Worm (Caenorhabditis elegans): ENCODE measurements around the gene F10G2.7.

Gene F10G2.7

ce11 chrV:7325285-7325684 lies 11.8 kb downstream of the F10G2.7 start, which contains the start of gene srx-92:
Gene srx-92 (minus strand): TSS chrV:7325385.
- no peak for TF ChIP-seq unc-39 (tag; optimal IDR thresholded peaks at IDR 0.05)
- TF ChIP-seq egl-5 (tag; optimal IDR thresholded peaks at IDR 0.05) = no peak
- TF ChIP-seq ama-1 (optimal IDR thresholded peaks at IDR 0.05) = no peak
- TF ChIP-seq nhr-28 (tag; optimal IDR thresholded peaks at IDR 0.05) = no peak
- no peak for TF ChIP-seq fos-1 (tag; optimal IDR thresholded peaks at IDR 0.05)
- TF ChIP-seq nhr-11 (tag; optimal IDR thresholded peaks at IDR 0.05) = no peak
- no peak for TF ChIP-seq elt-1 (tag; optimal IDR thresholded peaks at IDR 0.05)
- TF ChIP-seq sea-2 (GFP tag; optimal IDR thresholded peaks at IDR 0.05) = no peak
- no peak for TF ChIP-seq zag-1 (tag; optimal IDR thresholded peaks at IDR 0.05)
- no peak for TF ChIP-seq nhr-237 (tag; optimal IDR thresholded peaks at IDR 0.05)
- TF ChIP-seq nhr-67 (tag; optimal IDR thresholded peaks at IDR 0.05) = no peak
- TF ChIP-seq lin-15B (tag; optimal IDR thresholded peaks at IDR 0.05) = no peak
- TF ChIP-seq eor-1 (tag; optimal IDR thresholded peaks at IDR 0.05) = no peak
- no peak for TF ChIP-seq elt-2 (tag; optimal IDR thresholded peaks at IDR 0.05)
- TF ChIP-seq ztf-4 (tag; optimal IDR thresholded peaks at IDR 0.05) = no peak
- TF ChIP-seq fkh-2 (tag; optimal IDR thresholded peaks at IDR 0.05) = no peak

DNA sequence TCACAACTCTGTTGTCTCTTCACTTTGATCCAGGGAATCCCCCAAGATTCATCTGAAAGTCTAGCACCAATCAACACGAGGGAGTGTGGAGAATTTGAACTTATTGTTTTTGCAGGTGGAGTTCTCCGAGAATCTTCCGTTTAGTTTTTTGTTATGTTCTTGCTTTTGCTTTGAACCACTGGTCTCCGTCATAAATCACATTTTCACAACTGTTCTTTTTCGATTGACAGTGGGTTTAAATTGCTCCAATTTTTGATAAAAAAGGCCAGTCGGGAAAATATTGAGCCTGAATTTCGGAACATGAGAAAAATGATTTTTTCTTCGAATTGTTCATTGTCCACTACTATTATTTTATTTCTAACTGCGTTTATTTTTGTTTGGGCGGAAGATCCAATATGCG lies 15.2 kb downstream of the F10G2.7 start, which contains the start of gene F10G2.10:
Gene F10G2.10, plus strand, starts transcription at position 301 of the 400 bp plus-strand sequence.
- no peak for TF ChIP-seq ceh-82 (tag; optimal IDR thresholded peaks at IDR 0.05)
- no peak for TF ChIP-seq lin-15B (tag; optimal IDR thresholded peaks at IDR 0.05)
- TF ChIP-seq pqm-1 (tag; optimal IDR thresholded peaks at IDR 0.05) = no peak
- no peak for TF ChIP-seq lin-39 (tag; optimal IDR thresholded peaks at IDR 0.05)
- TF ChIP-seq nhr-11 (tag; optimal IDR thresholded peaks at IDR 0.05) = no peak
- TF ChIP-seq ceh-9 (tag; optimal IDR thresholded peaks at IDR 0.05) = no peak
- TF ChIP-seq nfya-1 (tag; optimal IDR thresholded peaks at IDR 0.05; ENCODE audit: insufficient read depth) = no peak
- no peak for TF ChIP-seq mml-1 (tag; optimal IDR thresholded peaks at IDR 0.05)
- no peak for TF ChIP-seq pha-4 (tag; optimal IDR thresholded peaks at IDR 0.05)
- TF ChIP-seq ztf-11 (tag; optimal IDR thresholded peaks at IDR 0.05) = no peak
- TF ChIP-seq nhr-76 (tag; optimal IDR thresholded peaks at IDR 0.05) = no peak
- no peak for TF ChIP-seq ama-1 (optimal IDR thresholded peaks at IDR 0.05)
- no peak for TF ChIP-seq nhr-237 (tag; optimal IDR thresholded peaks at IDR 0.05)
- no peak for TF ChIP-seq ZK546.5 (tag; optimal IDR thresholded peaks at IDR 0.05)
- no peak for TF ChIP-seq nhr-12 (tag; optimal IDR thresholded peaks at IDR 0.05)
- no peak for TF ChIP-seq ceh-28 (tag; optimal IDR thresholded peaks at IDR 0.05)
- no peak for TF ChIP-seq unc-62 (GFP tag; optimal IDR thresholded peaks at IDR 0.05)
- TF ChIP-seq jun-1 (tag; optimal IDR thresholded peaks at IDR 0.05) = no peak

DNA sequence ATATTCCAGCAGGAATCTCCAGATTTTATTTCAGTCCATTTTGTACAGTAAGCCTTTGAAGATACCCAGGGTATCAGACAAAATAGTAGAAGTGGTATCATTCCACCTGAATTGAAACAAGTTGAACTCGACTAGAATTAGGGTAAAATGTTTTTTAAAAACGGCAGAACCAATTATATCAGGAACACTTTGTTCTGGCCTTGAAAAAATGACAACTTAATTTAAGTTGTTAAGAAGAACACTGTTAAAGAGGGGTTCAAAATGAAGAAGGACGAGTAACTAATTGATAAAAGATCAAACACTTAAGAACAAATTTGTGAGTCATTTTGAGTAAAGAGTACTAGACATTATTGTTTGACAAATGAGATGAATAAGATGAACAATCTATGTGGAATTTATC lies 16.2 kb downstream of the F10G2.7 start, which contains the start of gene lmd-4:
Gene lmd-4, minus strand, starts transcription at position 101 of the 400 bp plus-strand sequence.
- TF ChIP-seq elt-3 (tag; optimal IDR thresholded peaks at IDR 0.05) = no peak
- no peak for TF ChIP-seq eor-1 (tag; optimal IDR thresholded peaks at IDR 0.05)
- TF ChIP-seq nhr-11 (tag; optimal IDR thresholded peaks at IDR 0.05) = no peak
- no peak for TF ChIP-seq elt-2 (tag; optimal IDR thresholded peaks at IDR 0.05)
- TF ChIP-seq egl-27 (tag; optimal IDR thresholded peaks at IDR 0.05) = no peak
- TF ChIP-seq daf-12 (tag; optimal IDR thresholded peaks at IDR 0.05) = no peak
- TF ChIP-seq nhr-23 (tag; optimal IDR thresholded peaks at IDR 0.05) = no peak

DNA sequence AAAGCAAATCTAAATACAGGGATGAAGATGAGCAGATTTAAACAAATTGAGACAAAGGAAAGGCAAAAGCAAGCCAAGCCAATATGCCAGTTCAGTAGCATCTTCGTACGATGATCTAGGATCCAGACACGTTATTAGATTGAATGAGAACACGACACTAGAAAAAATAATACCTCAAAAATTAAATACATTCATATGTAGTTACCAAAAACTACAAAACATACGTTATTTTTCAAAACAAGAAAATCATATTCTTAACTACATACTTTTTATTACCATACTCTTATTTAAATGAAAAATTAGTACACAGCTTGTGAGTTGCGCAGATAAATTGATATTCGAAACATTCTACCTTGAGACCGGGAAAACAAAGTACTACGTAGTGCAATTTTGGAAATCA lies 23.9 kb downstream of the F10G2.7 start, which contains the start of gene srx-6:
Gene srx-6, minus strand, starts transcription at position 101 of the 400 bp plus-strand sequence.
- TF ChIP-seq daf-12 (tag; optimal IDR thresholded peaks at IDR 0.05) (no peak), nhr-43 (tag; optimal IDR thresholded peaks at IDR 0.05; ENCODE audit: poor library complexity, severe bottlenecking) (no peak), elt-3 (tag; optimal IDR thresholded peaks at IDR 0.05) (no peak)

- TF ChIP-seq pqm-1 (tag; optimal IDR thresholded peaks at IDR 0.05) (no peak), nhr-76 (tag; optimal IDR thresholded peaks at IDR 0.05) (no peak), nhr-11 (tag; optimal IDR thresholded peaks at IDR 0.05) (no peak), fkh-10 (GFP tag; optimal IDR thresholded peaks at IDR 0.05) (no peak), nhr-237 (tag; optimal IDR thresholded peaks at IDR 0.05) (no peak), nhr-67 (tag; optimal IDR thresholded peaks at IDR 0.05) (no peak), lsy-12 (tag; optimal IDR thresholded peaks at IDR 0.05) (no peak), nhr-25 (tag; optimal IDR thresholded peaks at IDR 0.05) (no peak), fkh-2 (tag; optimal IDR thresholded peaks at IDR 0.05) (no peak), unc-39 (tag; optimal IDR thresholded peaks at IDR 0.05) (no peak), nhr-43 (tag; optimal IDR thresholded peaks at IDR 0.05; ENCODE audit: poor library complexity, severe bottlenecking) (no peak), mml-1 (tag; optimal IDR thresholded peaks at IDR 0.05) (no peak), unc-62 (GFP tag; optimal IDR thresholded peaks at IDR 0.05) (no peak), R02D3.7 (tag; optimal IDR thresholded peaks at IDR 0.05) (no peak), ztf-4 (tag; optimal IDR thresholded peaks at IDR 0.05) (no peak), snpc-4 (tag; optimal IDR thresholded peaks at IDR 0.05) (no peak)
These were observed 30.0 kb downstream of the F10G2.7 start, which contains the start of gene F07G11.1 for ce11 chrV:7307089-7307488. Gene F07G11.1 (plus strand): TSS chrV:7307389.

Data from whole organism, L3 larva.